Worm (Caenorhabditis elegans): ENCODE measurements around the gene Y53F4B.25.

DNA sequence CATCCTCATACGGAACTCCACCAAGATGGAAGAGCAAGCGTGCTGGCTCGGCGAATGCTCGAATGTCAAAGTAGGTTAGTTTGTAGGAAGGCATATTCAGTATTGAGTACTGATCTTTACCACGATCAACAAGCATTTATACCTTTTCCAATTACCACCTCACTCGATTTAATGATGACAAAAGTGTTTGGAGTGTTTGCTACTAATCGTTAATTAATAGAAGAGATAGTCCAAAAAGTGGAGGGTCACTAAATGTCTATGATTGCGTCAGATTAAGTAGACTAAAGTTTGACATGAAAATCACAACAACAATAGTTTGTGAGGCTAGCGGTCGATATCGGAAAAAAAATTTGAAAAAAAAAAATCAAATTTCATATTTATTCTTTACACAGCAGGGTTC lies 47.2 kb downstream of the Y53F4B.25 start, which contains the start of gene gst-34:
- TF ChIP-seq med-1 (GFP tag; optimal IDR thresholded peaks at IDR 0.05; ENCODE audit: insufficient read depth): no peak
- no peak for TF ChIP-seq cog-1 (tag; optimal IDR thresholded peaks at IDR 0.05)
- no peak for TF ChIP-seq ztf-29 (GFP tag; IDR thresholded peaks at IDR 0.05)
- no peak for TF ChIP-seq ztf-23 (GFP tag; IDR thresholded peaks at IDR 0.05)
- TF ChIP-seq ref-1 (GFP tag; conservative IDR thresholded peaks at IDR 0.05): no peak
- TF ChIP-seq flt-1 (GFP tag; IDR thresholded peaks at IDR 0.05): no peak
- TF ChIP-seq tab-1 (GFP tag; IDR thresholded peaks at IDR 0.05): no peak
- no peak for TF ChIP-seq T22C8.4 (GFP tag; IDR thresholded peaks at IDR 0.05)
- no peak for TF ChIP-seq klf-2 (GFP tag; conservative IDR thresholded peaks at IDR 0.05)
